Worm (Caenorhabditis elegans): Measurements from ENCODE around the gene F17E9.16.

DNA sequence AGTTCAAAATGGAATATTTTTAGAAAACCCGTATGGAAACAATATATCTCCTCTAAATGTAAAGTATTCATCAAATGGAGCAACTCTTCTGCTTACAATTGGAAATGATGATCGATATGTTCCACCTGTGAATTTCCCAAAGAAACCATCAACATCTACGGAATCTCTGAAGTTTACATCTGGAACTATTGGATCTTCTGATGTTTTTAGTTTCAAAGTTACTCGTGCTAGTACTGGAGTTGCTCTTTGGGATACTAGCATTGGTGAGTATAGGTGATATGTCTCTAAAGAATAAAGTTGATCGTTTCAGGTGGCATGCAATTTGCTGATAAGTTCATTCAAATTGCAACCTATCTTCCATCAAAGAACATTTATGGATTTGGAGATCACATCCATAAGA is 15.8 kb downstream of the F17E9.16 start:
- TF ChIP-seq ceh-43 (GFP tag; optimal IDR thresholded peaks at IDR 0.05) (no peak), zip-8 (tag; optimal IDR thresholded peaks at IDR 0.05) (no peak), nhr-76 (tag; optimal IDR thresholded peaks at IDR 0.05) (no peak), tbx-8 (GFP tag; optimal IDR thresholded peaks at IDR 0.05) (no peak), blmp-1 (tag; optimal IDR thresholded peaks at IDR 0.05) (no peak), lsy-2 (tag; optimal IDR thresholded peaks at IDR 0.05) (no peak), pha-4 (tag; optimal IDR thresholded peaks at IDR 0.05) (no peak), ztf-11 (tag; optimal IDR thresholded peaks at IDR 0.05) (no peak), elt-1 (tag; optimal IDR thresholded peaks at IDR 0.05; ENCODE audit: borderline replicate concordance, insufficient read depth) (no peak), snpc-4 (tag; optimal IDR thresholded peaks at IDR 0.05) (no peak), unc-39 (tag; optimal IDR thresholded peaks at IDR 0.05) (no peak), nhr-12 (tag; optimal IDR thresholded peaks at IDR 0.05) (no peak), lin-13 (tag; optimal IDR thresholded peaks at IDR 0.05) (no peak)

Data from whole organism, mixed stage, embryonic.